Worm (Caenorhabditis elegans) whole organism, midembryonic: ENCODE data around the gene abt-1.

Experiments
- T22C8.4 ChIP-seq: fragments of 200-800 bp; sonication (Bioruptor generic); IDR thresholded peaks from 2 replicates; pipeline ENCODE4 v1.3.6; 2022; ENCODE audit warnings: missing genetic modification characterization, missing compliant biosample characterization
- flt-1 ChIP-seq: fragments of 200-800 bp; sonication (Bioruptor generic); IDR thresholded peaks from 2 replicates; pipeline ENCODE4 v1.3.6; 2022; ENCODE audit warnings: missing genetic modification characterization, missing compliant biosample characterization
- klf-2 ChIP-seq: fragments of 200-800 bp; sonication (Bioruptor generic); conservative IDR thresholded peaks from 2 replicates; pipeline ENCODE4 v1.3.6; 2022; ENCODE audit warnings: missing genetic modification reagents, missing genetic modification characterization, missing compliant biosample characterization
- med-1 ChIP-seq: sonication (generic microtip); optimal IDR thresholded peaks from 2 replicates; lab custom pipeline; 2017; ENCODE audit warnings: missing genetic modification characterization, mild to moderate bottlenecking, missing compliant biosample characterization, antibody characterized with exemption, missing genetic modification reagents; ENCODE audit not compliant: insufficient read depth
- tab-1 ChIP-seq: fragments of 200-800 bp; sonication (Bioruptor generic); IDR thresholded peaks from 2 replicates; pipeline ENCODE4 v1.3.6; 2022; ENCODE audit warnings: missing genetic modification characterization, missing compliant biosample characterization
- ztf-23 ChIP-seq: fragments of 200-800 bp; sonication (Bioruptor generic); IDR thresholded peaks from 2 replicates; pipeline ENCODE4 v1.3.6; 2022; ENCODE audit warnings: missing genetic modification reagents, missing genetic modification characterization, missing compliant biosample characterization

ce11 chrIV:10176252-10176730, 38.4 kb downstream of the abt-1 start, which contains the start of gene rack-1:
- no peak for TF ChIP-seq ztf-23
- no peak for TF ChIP-seq flt-1 (GFP tag; lab: Robert Waterston, UW)
- TF ChIP-seq tab-1 (GFP tag; lab: Robert Waterston, UW) = no peak
- TF ChIP-seq klf-2 (GFP tag; lab: Robert Waterston, UW) = no peak
- TF ChIP-seq T22C8.4 (GFP tag; lab: Robert Waterston, UW) = no peak
- TF ChIP-seq med-1 (GFP tag; lab: Kevin White, UChicago) = no peak
